Worm (Caenorhabditis elegans) whole organism, young adult: ENCODE data around the gene Y49G5B.1.

Source experiments
- C17E4.6 ChIP-seq: fragments of 200-800 bp; sonication (Bioruptor generic); IDR thresholded peaks from 2 replicates; pipeline ENCODE4 v1.3.6; 2022; ENCODE audit warnings: missing genetic modification reagents, missing genetic modification characterization, missing compliant biosample characterization
- F10E7.11 ChIP-seq: sonication (generic microtip); optimal IDR thresholded peaks from 2 replicates; lab custom pipeline; 2017; ENCODE audit warnings: mild to moderate bottlenecking, missing genetic modification characterization, moderate library complexity, missing compliant biosample characterization
- F52B5.7 ChIP-seq: sonication (generic microtip); optimal IDR thresholded peaks from 2 replicates; lab custom pipeline; 2016; ENCODE audit warnings: mild to moderate bottlenecking, missing genetic modification characterization, missing compliant biosample characterization
- F57A8.1 ChIP-seq: fragments of 200-800 bp; sonication (Bioruptor generic); optimal IDR thresholded peaks from 2 replicates; lab custom pipeline; 2018; ENCODE audit warnings: mild to moderate bottlenecking, missing genetic modification characterization, moderate library complexity, missing compliant biosample characterization
- Y67H2A.10 ChIP-seq: fragments of 200-800 bp; sonication (Bioruptor generic); conservative IDR thresholded peaks from 2 replicates; pipeline ENCODE4 v1.3.6; 2022; ENCODE audit warnings: missing genetic modification reagents, missing genetic modification characterization, missing compliant biosample characterization
- Y79H2A.3 ChIP-seq: fragments of 200-800 bp; sonication (Bioruptor generic); conservative IDR thresholded peaks from 2 replicates; pipeline ENCODE4 v1.3.6; 2022; ENCODE audit warnings: missing genetic modification reagents, missing genetic modification characterization, missing compliant biosample characterization
- aptf-3 ChIP-seq: fragments of 200-800 bp; sonication (Bioruptor generic); IDR thresholded peaks from 2 replicates; pipeline ENCODE4 v1.3.6; 2022; ENCODE audit warnings: missing genetic modification characterization, missing compliant biosample characterization
- attf-5 ChIP-seq: fragments of 200-800 bp; sonication (Bioruptor generic); optimal IDR thresholded peaks from 2 replicates; lab custom pipeline; 2018; ENCODE audit warnings: mild to moderate bottlenecking, missing genetic modification characterization, missing compliant biosample characterization
- ccch-3 ChIP-seq: fragments of 200-800 bp; sonication (Bioruptor generic); optimal IDR thresholded peaks from 2 replicates; lab custom pipeline; 2018; ENCODE audit warnings: mild to moderate bottlenecking, missing genetic modification characterization, missing compliant biosample characterization
- ceh-40 ChIP-seq: fragments of 200-800 bp; sonication (Bioruptor generic); IDR thresholded peaks from 2 replicates; pipeline ENCODE4 v1.3.6; 2022; ENCODE audit warnings: missing genetic modification characterization, missing compliant biosample characterization
- dpff-1 ChIP-seq: sonication (generic microtip); optimal IDR thresholded peaks from 2 replicates; lab custom pipeline; 2017; ENCODE audit warnings: mild to moderate bottlenecking, missing genetic modification characterization, missing compliant biosample characterization
- dpl-1 ChIP-seq: fragments of 150-350 bp; optimal IDR thresholded peaks from 2 replicates; lab custom pipeline; 2014; ENCODE audit warnings: missing biosample characterization, missing genetic modification reagents, missing genetic modification characterization
- efl-1 ChIP-seq: fragments of 150-350 bp; optimal IDR thresholded peaks from 2 replicates; lab custom pipeline; 2014; ENCODE audit warnings: missing biosample characterization, missing genetic modification reagents, missing genetic modification characterization
- him-1 ChIP-seq: sonication (generic microtip); optimal IDR thresholded peaks from 2 replicates; lab custom pipeline; 2016; ENCODE audit warnings: missing genotype, missing genetic modification reagents, missing genetic modification characterization, missing compliant biosample characterization
- hlh-26 ChIP-seq: fragments of 200-800 bp; sonication (Bioruptor generic); conservative IDR thresholded peaks from 2 replicates; pipeline ENCODE4 v1.3.6; 2022; ENCODE audit warnings: missing genetic modification reagents, missing genetic modification characterization, missing compliant biosample characterization
- hmg-20 ChIP-seq: fragments of 200-800 bp; sonication (Bioruptor generic); IDR thresholded peaks from 2 replicates; pipeline ENCODE4 v1.3.6; 2022; ENCODE audit warnings: missing genetic modification reagents, missing genetic modification characterization, missing compliant biosample characterization
- hsf-1 ChIP-seq: fragments of 200-800 bp; sonication (Bioruptor generic); IDR thresholded peaks from 2 replicates; pipeline ENCODE4 v1.3.6; 2022; ENCODE audit warnings: missing genetic modification reagents, missing genetic modification characterization, missing compliant biosample characterization
- madf-6 ChIP-seq: fragments of 200-800 bp; sonication (Bioruptor generic); IDR thresholded peaks from 2 replicates; pipeline ENCODE4 v1.3.6; 2022; ENCODE audit warnings: missing genetic modification reagents, missing genetic modification characterization, missing compliant biosample characterization
- mcd-1 ChIP-seq: fragments of 200-800 bp; sonication (Bioruptor generic); IDR thresholded peaks from 2 replicates; pipeline ENCODE4 v1.3.6; 2022; ENCODE audit warnings: missing genetic modification reagents, missing genetic modification characterization, missing compliant biosample characterization
- mes-4 ChIP-seq: sonication (generic microtip); optimal IDR thresholded peaks from 2 replicates; lab custom pipeline; 2016; ENCODE audit warnings: missing genotype, missing genetic modification characterization, missing compliant biosample characterization
- nhr-120 ChIP-seq: fragments of 200-800 bp; sonication (Bioruptor generic); IDR thresholded peaks from 2 replicates; pipeline ENCODE4 v1.3.6; 2022; ENCODE audit warnings: missing genetic modification characterization, missing compliant biosample characterization
- nhr-80 ChIP-seq: sonication (generic microtip); optimal IDR thresholded peaks from 2 replicates; lab custom pipeline; 2016; ENCODE audit warnings: missing genetic modification characterization, missing compliant biosample characterization
- nhr-90 ChIP-seq: sonication (generic microtip); optimal IDR thresholded peaks from 2 replicates; lab custom pipeline; 2016; ENCODE audit warnings: missing genotype, mild to moderate bottlenecking, missing genetic modification characterization, missing compliant biosample characterization
- rcor-1 ChIP-seq: fragments of 200-800 bp; sonication (Bioruptor generic); IDR thresholded peaks from 2 replicates; pipeline ENCODE4 v1.3.6; 2022; ENCODE audit warnings: missing genetic modification reagents, missing genetic modification characterization, missing compliant biosample characterization
- rpc-1 ChIP-seq, 2 experiments: fragments of 150-350 bp in 1 of 2; sonication (generic microtip) in 1 of 2; optimal IDR thresholded peaks; 2 replicates each; lab custom pipeline; 2014 to 2018; ENCODE audit warnings: missing biosample characterization in 1 of 2, missing genetic modification characterization in 1 of 2, missing genetic modification reagents in 1 of 2, missing genotype in 1 of 2
- sea-2 ChIP-seq: fragments of 200-800 bp; sonication (Bioruptor generic); IDR thresholded peaks from 2 replicates; pipeline ENCODE4 v1.3.6; 2022; ENCODE audit warnings: missing genetic modification characterization, missing compliant biosample characterization
- somi-1 ChIP-seq: fragments of 200-800 bp; sonication (Bioruptor generic); optimal IDR thresholded peaks from 2 replicates; lab custom pipeline; 2018; ENCODE audit warnings: mild to moderate bottlenecking, missing genetic modification characterization, missing compliant biosample characterization
- tbp1 ChIP-seq: fragments of 200-800 bp; sonication (Bioruptor generic); optimal IDR thresholded peaks from 2 replicates; lab custom pipeline; 2018; ENCODE audit warnings: mild to moderate bottlenecking, missing genetic modification characterization, missing compliant biosample characterization
- tlf-1 ChIP-seq: fragments of 200-800 bp; sonication (Bioruptor generic); optimal IDR thresholded peaks from 2 replicates; lab custom pipeline; 2018; ENCODE audit warnings: mild to moderate bottlenecking, missing genetic modification characterization, missing compliant biosample characterization
- unc-62 ChIP-seq: fragments of 150-350 bp; optimal IDR thresholded peaks from 2 replicates; lab custom pipeline; 2014; ENCODE audit warnings: missing biosample characterization, missing genetic modification reagents, missing genetic modification characterization
- zfh-2 ChIP-seq: fragments of 200-800 bp; sonication (Bioruptor generic); conservative IDR thresholded peaks from 2 replicates; pipeline ENCODE4 v1.3.6; 2022; ENCODE audit warnings: missing genetic modification reagents, missing genetic modification characterization, missing compliant biosample characterization
- ztf-28 ChIP-seq: fragments of 200-800 bp; sonication (Bioruptor generic); IDR thresholded peaks from 2 replicates; pipeline ENCODE4 v1.3.6; 2022; ENCODE audit warnings: missing genetic modification reagents, missing genetic modification characterization, missing compliant biosample characterization

Y49G5B.1 gene

ce11 chrV:5239903-5240302 is 16.7 kb downstream of the Y49G5B.1 start, which contains the start of gene B0238.15:
TSS of gene B0238.15 (plus strand) at chrV:5240203.
- TF ChIP-seq aptf-3 (GFP tag; lab: Robert Waterston, UW) (no peak), madf-6 (GFP tag; lab: Robert Waterston, UW) (peak; percentile 47), efl-1 (GFP tag; lab: Kevin White, UChicago) (peak; percentile 3)

ce11 chrV:5243036-5243435 is 19.9 kb downstream of the Y49G5B.1 start, which contains the start of gene cest-35.1:
TSS of gene cest-35.1 (minus strand) at chrV:5243136.
- no peak for TF ChIP-seq tbp1 (GFP tag; lab: Kevin White, UChicago)

- no peak for TF ChIP-seq tlf-1 (GFP tag; lab: Kevin White, UChicago)
- no peak for TF ChIP-seq nhr-120
- TF ChIP-seq dpff-1 (tag; lab: Kevin White, UChicago), result no peak
- TF ChIP-seq rpc-1 (optimal IDR thresholded peaks at IDR 0.05; lab: Kevin White, UChicago), result no peak
- TF ChIP-seq rpc-1 (tag; optimal IDR thresholded peaks at IDR 0.05; lab: Kevin White, UChicago), result no peak
- TF ChIP-seq, all 124 proteins: peak for 0
These were observed 28.8 kb downstream of the Y49G5B.1 start, which contains the start of gene srt-68 for ce11 chrV:5252016-5252415. TSS of gene srt-68 (minus strand) at chrV:5252116.

- TF ChIP-seq ztf-28 (GFP tag; lab: Robert Waterston, UW) (no peak), unc-62 (GFP tag; lab: Kevin White, UChicago) (no peak), F57A8.1 (no peak), F52B5.7 (tag; lab: Kevin White, UChicago) (no peak), nhr-90 (no peak), sea-2 (GFP tag; lab: Robert Waterston, UW) (no peak), Y67H2A.10 (no peak), zfh-2 (GFP tag; lab: Robert Waterston, UW) (no peak), mes-4 (no peak), hmg-20 (GFP tag; lab: Robert Waterston, UW) (no peak), nhr-80 (tag; lab: Kevin White, UChicago) (no peak), Y79H2A.3 (GFP tag; lab: Robert Waterston, UW) (no peak), hlh-26 (no peak), C17E4.6 (GFP tag; lab: Robert Waterston, UW) (no peak)
These were observed 34.2 kb downstream of the Y49G5B.1 start, which contains the start of gene srt-67 for ce11 chrV:5257358-5257757. TSS of gene srt-67 (minus strand) at chrV:5257458.

ce11 chrV:5259448-5259847 is 36.3 kb downstream of the Y49G5B.1 start, which contains the start of gene srt-70:
TSS of gene srt-70 (minus strand) at chrV:5259548.
- TF ChIP-seq ceh-40 (GFP tag; lab: Robert Waterston, UW) (no peak), mcd-1 (no peak), tlf-1 (GFP tag; lab: Kevin White, UChicago) (no peak), ccch-3 (no peak), hsf-1 (no peak), rcor-1 (GFP tag; lab: Robert Waterston, UW) (no peak), dpl-1 (GFP tag; lab: Kevin White, UChicago) (no peak), somi-1 (GFP tag; lab: Kevin White, UChicago) (no peak), Y79H2A.3 (GFP tag; lab: Robert Waterston, UW) (no peak), F10E7.11 (tag; lab: Kevin White, UChicago) (no peak), him-1 (tag; lab: Kevin White, UChicago) (no peak), attf-5 (GFP tag; lab: Kevin White, UChicago) (no peak)
